Fruit fly (Drosophila melanogaster) whole organism, pupa: ENCODE data around the gene CG13114.

ENCODE experiments used
- CG10348 ChIP-seq: fragments of 200-800 bp; sonication (Bioruptor generic); IDR thresholded peaks from 2 replicates; pipeline ENCODE4 v1.3.6; 2022; ENCODE audit warnings: missing biosample characterization, missing genetic modification characterization
- CG12605 ChIP-seq: fragments of 200-800 bp; sonication (Bioruptor generic); IDR thresholded peaks from 2 replicates; pipeline ENCODE4 v1.3.6; 2022; ENCODE audit warnings: missing biosample characterization, missing genetic modification characterization
- CG13204 ChIP-seq: fragments of 200-800 bp; sonication (Bioruptor generic); optimal IDR thresholded peaks from 2 replicates; lab custom pipeline; 2018; ENCODE audit warnings: missing biosample characterization, mild to moderate bottlenecking, missing genetic modification characterization, moderate library complexity
- CG14655 ChIP-seq: fragments of 200-800 bp; sonication (Bioruptor generic); optimal IDR thresholded peaks from 3 replicates; lab custom pipeline; 2017; ENCODE audit warnings: mild to moderate bottlenecking, missing biosample characterization, missing genetic modification reagents, missing genetic modification characterization
- CG34367 ChIP-seq: fragments of 200-800 bp; sonication (Bioruptor generic); optimal IDR thresholded peaks from 2 replicates; lab custom pipeline; 2018; ENCODE audit warnings: missing biosample characterization, mild to moderate bottlenecking, missing genetic modification characterization
- CG4496 ChIP-seq: fragments of 200-800 bp; sonication (Bioruptor generic); IDR thresholded peaks from 3 replicates; pipeline ENCODE4 v1.3.6; 2022; ENCODE audit warnings: missing biosample characterization, missing genetic modification characterization

dm6 chr2L:9579538-9579937 lies 33.9 kb downstream of the CG13114 start, which contains the start of gene CG31709:
- TF ChIP-seq CG34367 (no peak), CG12605 (GFP tag; lab: Robert Waterston, UW) (no peak), CG14655 (no peak), CG13204 (no peak), CG10348 (GFP tag; lab: Robert Waterston, UW) (no peak), CG4496 (GFP tag; lab: Robert Waterston, UW) (no peak)
